Fruit fly (Drosophila melanogaster): ENCODE results near the gene CG5418.

dm6 chr2L:12487823-12488222, 34.8 kb upstream of the CG5418 start:
- TF ChIP-seq h (GFP tag; optimal IDR thresholded peaks at IDR 0.05) (no peak), Jra (GFP tag; optimal IDR thresholded peaks at IDR 0.05) (no peak), foxo (GFP tag; optimal IDR thresholded peaks at IDR 0.05) (no peak), Myc (optimal IDR thresholded peaks at IDR 0.05) (no peak)
